Fruit fly (Drosophila melanogaster) whole organism, embryonic: ENCODE measurements around the gene CG31872.
A peak's percentile ranks its signal among the peaks of the same experiment; 100 is the strongest.

Experiments used
- CG10543 ChIP-seq: fragments of 200-800 bp; sonication (Bioruptor generic); optimal IDR thresholded peaks from 3 replicates; lab custom pipeline; 2017; ENCODE audit warnings: missing biosample characterization, mild to moderate bottlenecking, missing genetic modification characterization, moderate library complexity
- CG10979 ChIP-seq: fragments of 200-800 bp; sonication (Bioruptor generic); optimal IDR thresholded peaks from 2 replicates; lab custom pipeline; 2018; ENCODE audit warnings: missing biosample characterization, mild to moderate bottlenecking, missing genetic modification characterization, moderate library complexity
- CG11085 ChIP-seq: fragments of 200-800 bp; sonication (Bioruptor generic); IDR thresholded peaks from 2 replicates; pipeline ENCODE4 v1.3.6; 2022; ENCODE audit warnings: missing biosample characterization, missing genetic modification characterization
- CG11696 ChIP-seq: fragments of 200-800 bp; sonication (Bioruptor generic); IDR thresholded peaks from 2 replicates; pipeline ENCODE4 v1.3.6; 2022; ENCODE audit warnings: missing biosample characterization, missing genetic modification characterization
- CG12219 ChIP-seq: fragments of 200-800 bp; sonication (Bioruptor generic); optimal IDR thresholded peaks from 3 replicates; lab custom pipeline; 2018; ENCODE audit warnings: missing biosample characterization, mild to moderate bottlenecking, missing genetic modification characterization
- CG12391 ChIP-seq: fragments of 200-800 bp; sonication (Bioruptor generic); optimal IDR thresholded peaks from 3 replicates; lab custom pipeline; 2018; ENCODE audit warnings: missing biosample characterization, mild to moderate bottlenecking, missing genetic modification characterization, moderate library complexity
- CG14441 ChIP-seq: fragments of 200-800 bp; sonication (Bioruptor generic); IDR thresholded peaks from 2 replicates; pipeline ENCODE4 v1.3.6; 2022; ENCODE audit warnings: missing biosample characterization, missing genetic modification characterization
- CG15011 ChIP-seq: fragments of 200-800 bp; sonication (Bioruptor generic); optimal IDR thresholded peaks from 3 replicates; lab custom pipeline; 2018; ENCODE audit warnings: missing biosample characterization, mild to moderate bottlenecking, missing genetic modification characterization
- CG17568 ChIP-seq: fragments of 200-800 bp; sonication (Bioruptor generic); optimal IDR thresholded peaks from 2 replicates; lab custom pipeline; 2018; ENCODE audit warnings: missing biosample characterization, mild to moderate bottlenecking, missing genetic modification characterization, moderate library complexity
- CG18619 ChIP-seq: fragments of 200-800 bp; sonication (Bioruptor generic); optimal IDR thresholded peaks from 3 replicates; lab custom pipeline; 2017; ENCODE audit warnings: missing biosample characterization, mild to moderate bottlenecking, missing genetic modification characterization
- CG2120 ChIP-seq: fragments of 200-800 bp; sonication (Bioruptor generic); optimal IDR thresholded peaks from 3 replicates; lab custom pipeline; 2016; ENCODE audit warnings: missing biosample characterization, missing genetic modification characterization
- CG2129 ChIP-seq: fragments of 200-800 bp; sonication (Bioruptor generic); IDR thresholded peaks from 2 replicates; pipeline ENCODE4 v1.3.6; 2022; ENCODE audit warnings: missing biosample characterization, missing genetic modification characterization; ENCODE audit not compliant: partially characterized antibody
- CG33213 ChIP-seq: fragments of 200-800 bp; sonication (Bioruptor generic); optimal IDR thresholded peaks from 3 replicates; lab custom pipeline; 2016; ENCODE audit warnings: missing biosample characterization, missing genetic modification characterization
- CG6272 ChIP-seq: fragments of 200-800 bp; sonication (Bioruptor generic); IDR thresholded peaks from 2 replicates; pipeline ENCODE4 v1.3.6; 2022; ENCODE audit warnings: missing biosample characterization, missing genetic modification characterization
- CG8359 ChIP-seq: fragments of 200-800 bp; sonication (Bioruptor generic); optimal IDR thresholded peaks from 2 replicates; lab custom pipeline; 2017; ENCODE audit warnings: missing biosample characterization, mild to moderate bottlenecking, missing genetic modification characterization, borderline replicate concordance
- CG8388 ChIP-seq: fragments of 200-800 bp; sonication (Bioruptor generic); optimal IDR thresholded peaks from 2 replicates; lab custom pipeline; 2019; ENCODE audit warnings: missing biosample characterization, mild to moderate bottlenecking, missing genetic modification characterization, moderate library complexity
- CG9817 ChIP-seq: fragments of 200-800 bp; sonication (Bioruptor generic); optimal IDR thresholded peaks from 2 replicates; lab custom pipeline; 2018; ENCODE audit warnings: missing biosample characterization, mild to moderate bottlenecking, missing genetic modification characterization, moderate library complexity
- CrebB ChIP-seq: fragments of 200-800 bp; sonication (Bioruptor generic); optimal IDR thresholded peaks from 3 replicates; lab custom pipeline; 2018; ENCODE audit warnings: missing biosample characterization, mild to moderate bottlenecking, missing genetic modification characterization
- Drgx ChIP-seq: fragments of 200-800 bp; sonication (Bioruptor generic); IDR thresholded peaks from 2 replicates; pipeline ENCODE4 v1.3.6; 2022; ENCODE audit warnings: missing biosample characterization, missing genetic modification characterization
- E2f2 ChIP-seq: fragments of 200-800 bp; sonication (Bioruptor generic); IDR thresholded peaks from 2 replicates; pipeline ENCODE4 v1.3.6; 2022; ENCODE audit warnings: missing biosample characterization, missing genetic modification characterization
- Hr39 ChIP-seq: fragments of >200 bp; optimal IDR thresholded peaks from 2 replicates; lab custom pipeline; 2017
- MBD-R2 ChIP-seq: fragments of 200-800 bp; sonication (Bioruptor generic); IDR thresholded peaks from 2 replicates; pipeline ENCODE4 v1.3.6; 2022; ENCODE audit warnings: missing biosample characterization, missing genetic modification characterization
- Mrtf ChIP-seq: fragments of 200-800 bp; sonication (Bioruptor generic); IDR thresholded peaks from 3 replicates; pipeline ENCODE4 v1.3.6; 2022; ENCODE audit warnings: missing biosample characterization, missing genetic modification characterization
- NC2α ChIP-seq: fragments of 200-800 bp; sonication (Bioruptor generic); optimal IDR thresholded peaks from 2 replicates; lab custom pipeline; 2016; ENCODE audit warnings: missing biosample characterization, missing genetic modification characterization
- Oaz ChIP-seq: fragments of 200-800 bp; sonication (Bioruptor generic); IDR thresholded peaks from 2 replicates; pipeline ENCODE4 v1.3.6; 2022; ENCODE audit warnings: missing biosample characterization, missing genetic modification characterization
- Usf ChIP-seq: fragments of 200-800 bp; sonication (Bioruptor generic); optimal IDR thresholded peaks from 2 replicates; lab custom pipeline; 2017; ENCODE audit warnings: missing genotype, missing biosample characterization, missing genetic modification characterization
- ara ChIP-seq: fragments of 200-800 bp; sonication (Bioruptor generic); IDR thresholded peaks from 2 replicates; pipeline ENCODE4 v1.3.6; 2022; ENCODE audit warnings: missing biosample characterization, missing genetic modification characterization
- ato ChIP-seq: fragments of 200-800 bp; sonication (Bioruptor generic); IDR thresholded peaks from 2 replicates; pipeline ENCODE4 v1.3.6; 2022; ENCODE audit warnings: missing biosample characterization, missing genetic modification characterization; ENCODE audit not compliant: partially characterized antibody
- az2 ChIP-seq: fragments of 200-800 bp; sonication (Bioruptor generic); optimal IDR thresholded peaks from 3 replicates; lab custom pipeline; 2016; ENCODE audit warnings: missing biosample characterization, missing genetic modification characterization
- caup ChIP-seq: fragments of 200-800 bp; sonication (Bioruptor generic); optimal IDR thresholded peaks from 3 replicates; lab custom pipeline; 2017; ENCODE audit warnings: missing biosample characterization, mild to moderate bottlenecking, missing genetic modification characterization, moderate library complexity; ENCODE audit not compliant: severe bottlenecking
- danr ChIP-seq: fragments of 200-800 bp; sonication (Bioruptor generic); IDR thresholded peaks from 2 replicates; pipeline ENCODE4 v1.3.6; 2022; ENCODE audit warnings: missing biosample characterization, missing genetic modification characterization
- dmrt99B ChIP-seq: fragments of 200-800 bp; sonication (Bioruptor generic); optimal IDR thresholded peaks from 2 replicates; lab custom pipeline; 2018; ENCODE audit warnings: missing biosample characterization, mild to moderate bottlenecking, missing genetic modification characterization, moderate library complexity
- esg ChIP-seq: fragments of 200-800 bp; sonication (Bioruptor generic); conservative IDR thresholded peaks from 2 replicates; pipeline ENCODE4 v1.3.6; 2022; ENCODE audit warnings: missing biosample characterization, missing genetic modification characterization
- exex ChIP-seq: fragments of 200-800 bp; sonication (Bioruptor generic); optimal IDR thresholded peaks from 4 replicates; lab custom pipeline; 2018; ENCODE audit warnings: missing biosample characterization, mild to moderate bottlenecking, missing genetic modification characterization, moderate library complexity
- fd3F ChIP-seq: fragments of 200-800 bp; sonication (Bioruptor generic); optimal IDR thresholded peaks from 2 replicates; lab custom pipeline; 2018; ENCODE audit warnings: missing biosample characterization, mild to moderate bottlenecking, missing genetic modification characterization, moderate library complexity
- fd96Cb ChIP-seq: fragments of 200-800 bp; sonication (Bioruptor generic); optimal IDR thresholded peaks from 2 replicates; lab custom pipeline; 2018; ENCODE audit warnings: missing biosample characterization, mild to moderate bottlenecking, missing genetic modification characterization, moderate library complexity
- gcm ChIP-seq: fragments of 200-800 bp; sonication (Bioruptor generic); optimal IDR thresholded peaks from 2 replicates; lab custom pipeline; 2019; ENCODE audit warnings: missing biosample characterization, mild to moderate bottlenecking, missing genetic modification characterization, moderate library complexity
- ham ChIP-seq: fragments of 200-800 bp; sonication (Bioruptor generic); IDR thresholded peaks from 2 replicates; pipeline ENCODE4 v1.3.6; 2022; ENCODE audit warnings: missing biosample characterization, missing genetic modification characterization
- jing ChIP-seq: fragments of 200-800 bp; sonication (Bioruptor generic); optimal IDR thresholded peaks from 2 replicates; lab custom pipeline; 2018; ENCODE audit warnings: missing biosample characterization, mild to moderate bottlenecking, missing genetic modification characterization
- org-1 ChIP-seq: fragments of 200-800 bp; sonication (Bioruptor generic); optimal IDR thresholded peaks from 2 replicates; lab custom pipeline; 2017; ENCODE audit warnings: missing biosample characterization, missing genetic modification characterization
- pan ChIP-seq, 4 experiments: fragments of >200 bp in 3 of 4; fragments of 200-800 bp in 1 of 4; sonication (Bioruptor generic) in 1 of 4; optimal IDR thresholded peaks in 3 of 4; IDR thresholded peaks in 1 of 4; 2 replicates each; pipeline versions ENCODE4 v1.3.6 to Lab custom; 2017 to 2022; ENCODE audit warnings: missing biosample characterization in 2 of 4, missing genetic modification characterization in 2 of 4, mixed read lengths in 1 of 4
- pb ChIP-seq: fragments of 200-800 bp; sonication (Bioruptor generic); optimal IDR thresholded peaks from 3 replicates; lab custom pipeline; 2016; ENCODE audit warnings: missing biosample characterization, missing genetic modification characterization
- sd ChIP-seq: fragments of 200-800 bp; sonication (Bioruptor generic); optimal IDR thresholded peaks from 3 replicates; lab custom pipeline; 2018; ENCODE audit warnings: missing biosample characterization, mild to moderate bottlenecking, missing genetic modification characterization, moderate library complexity
- sens ChIP-seq: fragments of 200-800 bp; sonication (Bioruptor generic); peaks from one replicate; lab custom pipeline; 2016; ENCODE audit warnings: missing biosample characterization, missing genetic modification characterization
- so ChIP-seq: fragments of 200-800 bp; sonication (Bioruptor generic); IDR thresholded peaks from 3 replicates; pipeline ENCODE4 v1.3.6; 2022; ENCODE audit warnings: missing biosample characterization, missing genetic modification characterization
- ssp ChIP-seq: fragments of 200-800 bp; sonication (Bioruptor generic); IDR thresholded peaks from 2 replicates; pipeline ENCODE4 v1.3.6; 2022; ENCODE audit warnings: missing biosample characterization, missing genetic modification characterization
- stwl ChIP-seq: fragments of 200-800 bp; sonication (Bioruptor generic); optimal IDR thresholded peaks from 3 replicates; lab custom pipeline; 2018; ENCODE audit warnings: missing biosample characterization, mild to moderate bottlenecking, missing genetic modification characterization, moderate library complexity
- tin ChIP-seq: fragments of 200-800 bp; sonication (Bioruptor generic); optimal IDR thresholded peaks from 3 replicates; lab custom pipeline; 2016; ENCODE audit warnings: missing biosample characterization, missing genetic modification characterization

The CG31872 gene

dm6 chr2L:10661490-10662240 lies 21.9 kb downstream of the CG31872 start, which contains the start of gene CG31871 (continued):
- peak; percentile 83 for TF ChIP-seq Drgx
- peak; percentile 38 for TF ChIP-seq tin (GFP tag; lab: Kevin White, UChicago)
- TF ChIP-seq Mrtf (GFP tag; lab: Robert Waterston, UW): peak; percentile 29; the same call in 1 of the 3 replicates
- TF ChIP-seq so (GFP tag; lab: Robert Waterston, UW): 0 out of 3 replicates have a peak, but pooled peaks have one; percentile 35
- peak; percentile 71 for TF ChIP-seq sens (GFP tag; lab: Kevin White, UChicago)
- TF ChIP-seq CG10543 (GFP tag; lab: Kevin White, UChicago): peak; percentile 32
- TF ChIP-seq dmrt99B (tag; lab: Kevin White, UChicago): peak; percentile 89
- TF ChIP-seq ato (GFP tag; lab: Robert Waterston, UW): 0 out of 2 replicates have a peak, but pooled peaks have one; percentile 11
- TF ChIP-seq CG2120 (GFP tag; lab: Kevin White, UChicago): peak; percentile 25
- TF ChIP-seq jing (GFP tag; lab: Kevin White, UChicago): peak; percentile 15
- TF ChIP-seq danr: no peak
- TF ChIP-seq sd (tag; lab: Kevin White, UChicago): peak; percentile 91
- peak; percentile 83 for TF ChIP-seq CG12391 (tag; lab: Kevin White, UChicago)
- TF ChIP-seq pan (optimal IDR thresholded peaks at IDR 0.05; lab: Kevin White, UChicago): no peak
- TF ChIP-seq pan (GFP tag; optimal IDR thresholded peaks at IDR 0.05 in 1 of 2, IDR thresholded peaks at IDR 0.05 in 1 of 2): peak in 1 of 2 experiments; percentile 77
- TF ChIP-seq Hr39 (lab: Kevin White, UChicago): no peak
- peak; percentile 61 for TF ChIP-seq fd3F (GFP tag; lab: Kevin White, UChicago)
- peak; percentile 59 for TF ChIP-seq CG9817 (tag; lab: Kevin White, UChicago)
- TF ChIP-seq CG11696 (GFP tag; lab: Robert Waterston, UW): no peak
- TF ChIP-seq CG2129 (GFP tag; lab: Robert Waterston, UW): no peak
- TF ChIP-seq MBD-R2: no peak; the same call in 1 of the 2 replicates
- TF ChIP-seq fd96Cb: peak; percentile 76
- TF ChIP-seq caup (GFP tag; lab: Kevin White, UChicago): peak; percentile 57
- peak; percentile 16; the same call in 1 of the 2 replicates for TF ChIP-seq CG6272 (GFP tag; lab: Robert Waterston, UW)
- TF ChIP-seq ham (GFP tag; lab: Robert Waterston, UW): no peak
- TF ChIP-seq az2 (GFP tag; lab: Kevin White, UChicago): peak; percentile 64
- TF ChIP-seq gcm: no peak
- peak; percentile 61 for TF ChIP-seq ssp (GFP tag; lab: Robert Waterston, UW)
- TF ChIP-seq CG11085 (GFP tag; lab: Robert Waterston, UW): no peak
- peak; percentile 40; the same call in 1 of the 2 replicates for TF ChIP-seq Oaz (GFP tag; lab: Robert Waterston, UW)
- no peak for TF ChIP-seq stwl
- TF ChIP-seq CG10979 (tag; lab: Kevin White, UChicago): peak; percentile 83
- peak; percentile 49 for TF ChIP-seq org-1 (GFP tag; lab: Kevin White, UChicago)
- peak; percentile 71 for TF ChIP-seq CG14441 (GFP tag; lab: Robert Waterston, UW)
- peak; percentile 34; the same call in 1 of the 2 replicates for TF ChIP-seq ara (GFP tag; lab: Robert Waterston, UW)
- peak; percentile 20 for TF ChIP-seq CrebB (tag; lab: Kevin White, UChicago)
- TF ChIP-seq NC2α (GFP tag; lab: Kevin White, UChicago): no peak
- peak; percentile 42 for TF ChIP-seq CG17568 (GFP tag; lab: Kevin White, UChicago)
- TF ChIP-seq exex (tag; lab: Kevin White, UChicago): peak; percentile 8
- TF ChIP-seq CG18619 (GFP tag; lab: Kevin White, UChicago): peak; percentile 64
- TF ChIP-seq CG33213: no peak
- peak; percentile 68 for TF ChIP-seq esg
- TF ChIP-seq E2f2 (GFP tag; lab: Robert Waterston, UW): peak; percentile 39; the same call in 1 of the 2 replicates
- peak; percentile 40 for TF ChIP-seq CG12219 (GFP tag; lab: Kevin White, UChicago)
- TF ChIP-seq CG8388 (GFP tag; lab: Kevin White, UChicago): peak; percentile 75
- TF ChIP-seq CG15011 (GFP tag; lab: Kevin White, UChicago): peak; percentile 50
- peak; percentile 2 for TF ChIP-seq CG8359
- TF ChIP-seq pb (GFP tag; lab: Kevin White, UChicago): no peak
- peak; percentile 34 for TF ChIP-seq Usf (GFP tag; lab: Kevin White, UChicago)
